Fruit fly (Drosophila melanogaster): ENCODE data around the gene Tango5.

DNA sequence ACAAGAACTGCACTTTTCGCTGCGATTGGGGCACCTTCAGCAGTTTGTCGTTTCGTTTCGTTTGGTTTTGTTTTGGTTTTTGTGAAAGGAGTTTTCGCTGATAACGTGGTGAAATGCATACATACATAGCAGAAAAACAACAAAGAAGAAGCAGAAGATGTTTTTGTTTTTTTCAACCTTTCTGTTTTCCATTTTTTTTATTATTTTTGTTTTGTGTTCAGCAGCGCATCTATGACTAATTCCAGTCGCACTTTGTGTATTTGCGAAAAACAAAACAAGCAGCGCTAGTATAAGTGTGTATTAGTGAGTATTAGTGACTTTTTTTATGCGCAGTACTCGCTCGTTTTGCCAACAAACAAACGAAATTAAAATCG lies 2.8 kb upstream of the Tango5 start:
- TF ChIP-seq insv (optimal IDR thresholded peaks at IDR 0.05) = no peak
- no peak for TF ChIP-seq h (optimal IDR thresholded peaks at IDR 0.05)
